Worm (Caenorhabditis elegans) whole organism, L1 larva: Measurements from ENCODE around the gene aly-1.

Experiments used
- F16B12.6 ChIP-seq: fragments of 150-350 bp; optimal IDR thresholded peaks from 2 replicates; lab custom pipeline; 2014; ENCODE audit warnings: missing biosample characterization, missing genetic modification characterization
- aha-1 ChIP-seq: fragments of 150-350 bp; optimal IDR thresholded peaks from 2 replicates; lab custom pipeline; 2014; ENCODE audit warnings: missing biosample characterization, missing genetic modification characterization
- alr-1 ChIP-seq: fragments of 200-800 bp; sonication (Bioruptor generic); optimal IDR thresholded peaks from 2 replicates; lab custom pipeline; 2018; ENCODE audit warnings: borderline replicate concordance, mild to moderate bottlenecking, missing genetic modification characterization, missing compliant biosample characterization
- ama-1 ChIP-seq: fragments of 150-350 bp; optimal IDR thresholded peaks from 2 replicates; lab custom pipeline; 2014
- blmp-1 ChIP-seq: fragments of 150-350 bp; optimal IDR thresholded peaks from 2 replicates; lab custom pipeline; 2014; ENCODE audit warnings: missing biosample characterization, missing genetic modification characterization
- ceh-82 ChIP-seq, 3 experiments: fragments of 150-350 bp in 1 of 3; sonication (generic microtip) in 2 of 3; optimal IDR thresholded peaks; 2 replicates each; lab custom pipeline; 2014 to 2017; ENCODE audit warnings: missing biosample characterization in 3 of 3, missing genetic modification characterization in 3 of 3
- ceh-90 ChIP-seq: sonication (generic microtip); optimal IDR thresholded peaks from 2 replicates; lab custom pipeline; 2016; ENCODE audit warnings: missing genetic modification characterization, missing compliant biosample characterization
- ces-1 ChIP-seq: fragments of 150-350 bp; optimal IDR thresholded peaks from 2 replicates; lab custom pipeline; 2014; ENCODE audit warnings: missing biosample characterization, missing genetic modification reagents, missing genetic modification characterization
- dpl-1 ChIP-seq, 3 experiments: fragments of 150-350 bp in 2 of 3; sonication (generic microtip) in 1 of 3; optimal IDR thresholded peaks; 2 replicates each; lab custom pipeline; 2014 to 2017; ENCODE audit warnings: missing biosample characterization in 3 of 3, missing genetic modification characterization in 3 of 3, missing genetic modification reagents in 3 of 3
- dsc-1 ChIP-seq: sonication (generic microtip); optimal IDR thresholded peaks from 2 replicates; lab custom pipeline; 2016; ENCODE audit warnings: mild to moderate bottlenecking, missing genetic modification characterization, missing compliant biosample characterization
- efl-1 ChIP-seq, 4 experiments: fragments of 150-350 bp; optimal IDR thresholded peaks in 3 of 4; peaks in 1 of 4; 1 replicate in 1 of 4; 2 replicates in 3 of 4; lab custom pipeline; 2014; ENCODE audit warnings: missing biosample characterization in 2 of 4, missing genetic modification characterization in 2 of 4, missing genetic modification reagents in 2 of 4
- egl-13 ChIP-seq: sonication (generic microtip); optimal IDR thresholded peaks from 2 replicates; lab custom pipeline; 2016; ENCODE audit warnings: missing genotype, missing genetic modification reagents, missing genetic modification characterization, missing compliant biosample characterization
- egl-27 ChIP-seq, 2 experiments: fragments of 150-350 bp in 1 of 2; sonication (generic microtip); optimal IDR thresholded peaks; 3 replicates each; lab custom pipeline; 2017 to 2018; ENCODE audit warnings: missing biosample characterization in 2 of 2, missing genetic modification characterization in 2 of 2, missing genetic modification reagents in 2 of 2
- elt-2 ChIP-seq: sonication (generic microtip); optimal IDR thresholded peaks from 2 replicates; lab custom pipeline; 2016; ENCODE audit warnings: missing genetic modification characterization, mild to moderate bottlenecking, inconsistent platforms, missing compliant biosample characterization, missing genetic modification reagents
- fkh-10 ChIP-seq: sonication (generic microtip); optimal IDR thresholded peaks from 2 replicates; lab custom pipeline; 2017; ENCODE audit warnings: missing biosample characterization, missing genetic modification reagents, missing genetic modification characterization
- fkh-4 ChIP-seq: sonication (generic microtip); optimal IDR thresholded peaks from 2 replicates; lab custom pipeline; 2016; ENCODE audit warnings: missing compliant biosample characterization, missing genetic modification characterization, borderline replicate concordance
- fkh-8 ChIP-seq: sonication (generic microtip); optimal IDR thresholded peaks from 2 replicates; lab custom pipeline; 2016; ENCODE audit warnings: mild to moderate bottlenecking, missing genetic modification characterization, missing compliant biosample characterization
- grh-1 ChIP-seq: fragments of 200-800 bp; sonication (Bioruptor generic); IDR thresholded peaks from 2 replicates; pipeline ENCODE4 v1.3.6; 2022; ENCODE audit warnings: missing genetic modification reagents, missing genetic modification characterization, missing compliant biosample characterization
- hlh-17 ChIP-seq: fragments of 200-800 bp; sonication (Bioruptor generic); optimal IDR thresholded peaks from 2 replicates; lab custom pipeline; 2018; ENCODE audit warnings: missing genetic modification characterization, mild to moderate bottlenecking, missing compliant biosample characterization, moderate library complexity, borderline replicate concordance
- hlh-4 ChIP-seq: sonication (generic microtip); optimal IDR thresholded peaks from 2 replicates; lab custom pipeline; 2016; ENCODE audit warnings: mild to moderate bottlenecking, missing genetic modification characterization, missing compliant biosample characterization
- hpl-2 ChIP-seq: fragments of 150-350 bp; optimal IDR thresholded peaks from 2 replicates; lab custom pipeline; 2014; ENCODE audit warnings: missing biosample characterization, missing genetic modification reagents, missing genetic modification characterization
- irx-1 ChIP-seq: sonication (generic microtip); optimal IDR thresholded peaks from 2 replicates; lab custom pipeline; 2016; ENCODE audit warnings: missing genetic modification characterization, missing compliant biosample characterization
- isw-1 ChIP-seq: fragments of 200-800 bp; sonication (Bioruptor generic); IDR thresholded peaks from 2 replicates; pipeline ENCODE4 v1.3.6; 2022; ENCODE audit warnings: missing genetic modification characterization, missing compliant biosample characterization
- lin-13 ChIP-seq: fragments of 150-350 bp; optimal IDR thresholded peaks from 2 replicates; lab custom pipeline; 2014; ENCODE audit warnings: missing biosample characterization, missing genetic modification reagents, missing genetic modification characterization
- lin-14 ChIP-seq: fragments of 200-800 bp; sonication (Bioruptor generic); optimal IDR thresholded peaks from 2 replicates; lab custom pipeline; 2018; ENCODE audit warnings: mild to moderate bottlenecking, missing genetic modification characterization, moderate library complexity, missing compliant biosample characterization
- lin-35 ChIP-seq, 2 experiments: fragments of 150-350 bp; optimal IDR thresholded peaks; 2 replicates each; lab custom pipeline; 2014; ENCODE audit warnings: missing biosample characterization in 2 of 2, missing genetic modification characterization in 2 of 2, missing genetic modification reagents in 2 of 2
- lin-39 ChIP-seq: fragments of 150-350 bp; optimal IDR thresholded peaks from 2 replicates; lab custom pipeline; 2014; ENCODE audit warnings: missing biosample characterization, missing genetic modification reagents, missing genetic modification characterization
- lsy-2 ChIP-seq, 2 experiments: fragments of 150-350 bp; optimal IDR thresholded peaks; 2 replicates each; lab custom pipeline; 2014; ENCODE audit warnings: missing biosample characterization in 2 of 2, missing genetic modification characterization in 2 of 2
- mab-9 ChIP-seq: fragments of 200-800 bp; sonication (Bioruptor generic); IDR thresholded peaks from 2 replicates; pipeline ENCODE4 v1.3.6; 2022; ENCODE audit warnings: missing genetic modification reagents, missing genetic modification characterization, missing compliant biosample characterization
- mep-1 ChIP-seq: fragments of 150-350 bp; optimal IDR thresholded peaks from 2 replicates; lab custom pipeline; 2014; ENCODE audit warnings: missing biosample characterization, missing genetic modification characterization
- nhr-11 ChIP-seq: fragments of 150-350 bp; optimal IDR thresholded peaks from 2 replicates; lab custom pipeline; 2014; ENCODE audit warnings: missing biosample characterization, missing genetic modification characterization
- nhr-20 ChIP-seq: sonication (generic microtip); optimal IDR thresholded peaks from 2 replicates; lab custom pipeline; 2016; ENCODE audit warnings: mild to moderate bottlenecking, missing genetic modification characterization, missing compliant biosample characterization
- nhr-237 ChIP-seq: fragments of 150-350 bp; optimal IDR thresholded peaks from 2 replicates; lab custom pipeline; 2014; ENCODE audit warnings: missing biosample characterization, missing genetic modification characterization
- nhr-71 ChIP-seq: sonication (generic microtip); optimal IDR thresholded peaks from 2 replicates; lab custom pipeline; 2016; ENCODE audit warnings: mild to moderate bottlenecking, missing genetic modification characterization, moderate library complexity, missing compliant biosample characterization
- nhr-76 ChIP-seq: sonication (generic microtip); optimal IDR thresholded peaks from 2 replicates; lab custom pipeline; 2017; ENCODE audit warnings: missing biosample characterization, missing genetic modification characterization
- nhr-77 ChIP-seq: fragments of 150-350 bp; optimal IDR thresholded peaks from 2 replicates; lab custom pipeline; 2014; ENCODE audit warnings: missing biosample characterization, missing genetic modification characterization
- nhr-84 ChIP-seq: sonication (generic microtip); optimal IDR thresholded peaks from 2 replicates; lab custom pipeline; 2017; ENCODE audit warnings: missing biosample characterization, missing genetic modification characterization
- pag-3 ChIP-seq: sonication (generic microtip); optimal IDR thresholded peaks from 2 replicates; lab custom pipeline; 2017; ENCODE audit warnings: missing genetic modification characterization, mild to moderate bottlenecking, missing compliant biosample characterization, antibody characterized with exemption, borderline replicate concordance; ENCODE audit not compliant: insufficient read depth
- pax-3 ChIP-seq: fragments of 200-800 bp; sonication (Bioruptor generic); optimal IDR thresholded peaks from 2 replicates; lab custom pipeline; 2018; ENCODE audit warnings: mild to moderate bottlenecking, missing genetic modification characterization, moderate library complexity, missing compliant biosample characterization
- pqm-1 ChIP-seq: sonication (generic microtip); optimal IDR thresholded peaks from 3 replicates; lab custom pipeline; 2017; ENCODE audit warnings: missing biosample characterization, missing genetic modification characterization
- rnt-1 ChIP-seq: sonication (generic microtip); optimal IDR thresholded peaks from 2 replicates; lab custom pipeline; 2016; ENCODE audit warnings: mild to moderate bottlenecking, missing genetic modification characterization, moderate library complexity, missing compliant biosample characterization
- sox-4 ChIP-seq: sonication (generic microtip); optimal IDR thresholded peaks from 2 replicates; lab custom pipeline; 2016; ENCODE audit warnings: missing genetic modification characterization, missing compliant biosample characterization
- sptf-1 ChIP-seq: fragments of 150-350 bp; optimal IDR thresholded peaks from 2 replicates; lab custom pipeline; 2014; ENCODE audit warnings: missing biosample characterization, missing genetic modification characterization
- sup-37 ChIP-seq: fragments of 200-800 bp; sonication (Bioruptor generic); optimal IDR thresholded peaks from 2 replicates; lab custom pipeline; 2018; ENCODE audit warnings: mild to moderate bottlenecking, missing genetic modification characterization, missing compliant biosample characterization
- tbx-2 ChIP-seq: sonication (generic microtip); optimal IDR thresholded peaks from 2 replicates; lab custom pipeline; 2016; ENCODE audit warnings: missing genetic modification characterization, missing compliant biosample characterization
- unc-62 ChIP-seq: fragments of 150-350 bp; optimal IDR thresholded peaks from 2 replicates; lab custom pipeline; 2014; ENCODE audit warnings: missing biosample characterization, missing genetic modification reagents, missing genetic modification characterization
- xbp-1 ChIP-seq: sonication (generic microtip); optimal IDR thresholded peaks from 2 replicates; lab custom pipeline; 2016; ENCODE audit warnings: missing genetic modification characterization, missing compliant biosample characterization

aly-1 gene

DNA sequence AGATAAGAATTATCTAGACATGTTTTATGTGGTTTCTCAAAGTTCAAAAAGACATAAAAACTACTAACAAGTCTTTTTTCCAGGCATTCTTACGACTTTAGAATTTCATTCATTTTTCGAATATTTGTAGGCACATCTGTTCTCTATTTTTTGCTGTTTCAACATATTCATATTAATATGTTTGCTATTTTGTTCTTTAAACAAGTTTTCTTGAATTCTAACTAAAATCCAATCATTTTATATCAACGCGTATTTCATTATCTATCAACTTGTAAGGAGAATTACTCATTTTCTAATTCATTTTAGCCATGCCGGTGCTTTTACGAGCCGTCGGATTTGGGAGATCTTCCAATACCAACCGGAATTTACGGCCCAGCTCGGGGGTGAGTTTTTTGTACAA lies 26.7 kb upstream of the aly-1 start, which contains the start of gene twk-8:
Gene twk-8, plus strand, starts transcription at position 301 of the 400 bp plus-strand sequence.
- TF ChIP-seq aha-1 (tag; lab: Kevin White, UChicago) (no peak), lin-13 (GFP tag; lab: Kevin White, UChicago) (no peak), lin-35 (GFP tag; optimal IDR thresholded peaks at IDR 0.05; lab: Kevin White, UChicago) (no peak), nhr-11 (tag; lab: Kevin White, UChicago) (no peak), dsc-1 (no peak), sox-4 (tag; lab: Kevin White, UChicago) (no peak), elt-2 (no peak), tbx-2 (tag; lab: Kevin White, UChicago) (no peak), lin-39 (tag; lab: Kevin White, UChicago) (no peak), alr-1 (tag; lab: Kevin White, UChicago) (no peak), nhr-84 (tag; lab: Kevin White, UChicago) (no peak), ceh-82 (tag; optimal IDR thresholded peaks at IDR 0.05; lab: Kevin White, UChicago) (no peak), lsy-2 (tag; optimal IDR thresholded peaks at IDR 0.05; lab: Kevin White, UChicago) (no peak), fkh-4 (no peak), pqm-1 (tag; lab: Kevin White, UChicago) (no peak), fkh-8 (tag; lab: Kevin White, UChicago) (no peak), hpl-2 (GFP tag; lab: Kevin White, UChicago) (no peak), grh-1 (GFP tag; lab: Robert Waterston, UW) (no peak)
- TF ChIP-seq, all 84 proteins: peak for 0

DNA sequence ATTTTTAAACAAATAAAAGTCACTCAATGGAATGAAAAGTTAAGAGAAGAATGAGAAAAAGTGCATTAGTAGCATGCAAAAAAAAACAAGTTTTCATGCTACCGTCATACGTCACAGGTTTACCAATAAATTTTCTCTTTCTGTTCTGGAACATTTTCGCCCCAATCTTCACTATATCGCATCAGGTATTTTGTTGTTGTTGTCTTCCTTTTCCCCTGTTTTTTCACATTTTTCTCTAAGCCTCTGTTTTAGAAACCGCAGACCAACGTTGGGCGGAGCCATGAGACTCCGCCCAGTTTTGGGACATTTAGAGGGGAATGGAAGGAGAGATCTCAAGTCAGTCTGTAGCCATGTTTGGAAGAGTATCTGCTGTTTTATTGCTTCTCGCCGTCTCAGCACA lies 20.4 kb upstream of the aly-1 start, which contains the start of gene msa-1:
Gene msa-1, plus strand, starts transcription at position 301 of the 400 bp plus-strand sequence.
- TF ChIP-seq mab-9 (GFP tag; lab: Robert Waterston, UW), result no peak
- no peak for TF ChIP-seq nhr-237 (tag; lab: Kevin White, UChicago)
- no peak for TF ChIP-seq ces-1 (GFP tag; lab: Kevin White, UChicago)
- no peak for TF ChIP-seq nhr-77
- no peak for TF ChIP-seq egl-13 (tag; lab: Kevin White, UChicago)
- no peak for TF ChIP-seq hlh-17 (GFP tag; lab: Kevin White, UChicago)
- TF ChIP-seq ama-1 (lab: Kevin White, UChicago), result peak; percentile 33
- TF ChIP-seq nhr-20 (tag; lab: Kevin White, UChicago), result no peak
- no peak for TF ChIP-seq xbp-1 (tag; lab: Kevin White, UChicago)
- TF ChIP-seq blmp-1 (tag; lab: Kevin White, UChicago), result peak; percentile 35
- no peak for TF ChIP-seq nhr-76 (tag; lab: Kevin White, UChicago)
- peak; percentile 31 for TF ChIP-seq mep-1 (tag; lab: Kevin White, UChicago)
- TF ChIP-seq F16B12.6, result no peak
- TF ChIP-seq lin-14, result peak; percentile 5
- TF ChIP-seq lin-39 (tag; lab: Kevin White, UChicago), result no peak
- TF ChIP-seq nhr-71, result no peak
- no peak for TF ChIP-seq egl-27 (tag; optimal IDR thresholded peaks at IDR 0.05; lab: Kevin White, UChicago)
- no peak for TF ChIP-seq pax-3 (tag; lab: Kevin White, UChicago)
- TF ChIP-seq irx-1 (tag; lab: Kevin White, UChicago), result no peak
- TF ChIP-seq rnt-1, result peak; percentile 16
- TF ChIP-seq, all 84 proteins: peak for 5

DNA sequence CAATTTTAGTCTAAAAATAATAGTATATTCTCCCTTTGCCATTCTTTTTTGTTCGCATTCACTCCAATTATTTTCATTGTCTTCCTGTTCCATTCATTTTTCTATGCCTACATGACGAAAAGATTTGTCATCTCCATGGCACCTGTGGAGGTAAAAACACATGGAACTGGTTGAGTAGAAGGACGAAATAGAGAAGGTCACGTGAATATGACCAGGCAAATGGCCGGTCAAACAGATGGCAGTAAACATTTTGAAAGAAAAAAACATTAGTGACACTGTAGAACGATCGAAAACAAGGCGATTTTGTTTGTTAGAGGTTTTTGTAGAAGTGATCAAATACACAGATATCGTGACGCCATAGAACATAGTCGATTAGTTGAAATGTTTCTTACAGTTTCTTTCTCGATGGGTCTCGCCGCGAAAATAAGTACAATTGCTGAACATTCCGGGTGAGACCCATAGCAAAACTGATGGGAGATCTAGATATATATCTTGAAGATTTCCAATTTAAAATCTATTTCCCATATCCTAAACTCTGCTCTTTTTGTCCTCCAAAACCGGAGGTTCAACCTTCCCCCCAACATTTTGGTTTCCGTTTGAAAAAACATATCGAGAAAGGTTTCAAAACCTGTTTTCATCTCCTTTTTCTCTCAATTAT lies 18.1 kb upstream of the aly-1 start:
- no peak for TF ChIP-seq isw-1 (GFP tag; lab: Robert Waterston, UW)
- no peak for TF ChIP-seq fkh-4
- peak; percentile 34 for TF ChIP-seq blmp-1 (tag; lab: Kevin White, UChicago)
- peak in 1 of 2 experiments; percentile 10 for TF ChIP-seq efl-1 (optimal IDR thresholded peaks at IDR 0.05; lab: Kevin White, UChicago)
- peak in 1 of 2 experiments; percentile 85 for TF ChIP-seq efl-1 (GFP tag; optimal IDR thresholded peaks at IDR 0.05 in 1 of 2; lab: Kevin White, UChicago)
- TF ChIP-seq pax-3 (tag; lab: Kevin White, UChicago), result no peak
- no peak for TF ChIP-seq sup-37
- TF ChIP-seq nhr-237 (tag; lab: Kevin White, UChicago), result no peak
- TF ChIP-seq dpl-1 (GFP tag; optimal IDR thresholded peaks at IDR 0.05; lab: Kevin White, UChicago), result peak in 1 of 3 experiments; percentile 22
- TF ChIP-seq lsy-2 (tag; optimal IDR thresholded peaks at IDR 0.05; lab: Kevin White, UChicago), result peak; percentile 7 to 26
- no peak for TF ChIP-seq unc-62 (GFP tag; lab: Kevin White, UChicago)
- TF ChIP-seq fkh-10 (GFP tag; lab: Kevin White, UChicago), result no peak
- TF ChIP-seq ceh-90, result no peak
- no peak for TF ChIP-seq hlh-4 (tag; lab: Kevin White, UChicago)
- no peak for TF ChIP-seq pag-3 (tag; lab: Kevin White, UChicago)
- TF ChIP-seq aha-1 (tag; lab: Kevin White, UChicago), result no peak
- no peak for TF ChIP-seq lin-39 (tag; lab: Kevin White, UChicago)
- TF ChIP-seq F16B12.6, result no peak
- peak; percentile 56 for TF ChIP-seq mep-1 (tag; lab: Kevin White, UChicago)
- no peak for TF ChIP-seq hlh-17 (GFP tag; lab: Kevin White, UChicago)
- TF ChIP-seq sptf-1 (tag; lab: Kevin White, UChicago), result no peak
